Worm (Caenorhabditis elegans): Measurements from ENCODE around the gene str-254.

Gene str-254

DNA sequence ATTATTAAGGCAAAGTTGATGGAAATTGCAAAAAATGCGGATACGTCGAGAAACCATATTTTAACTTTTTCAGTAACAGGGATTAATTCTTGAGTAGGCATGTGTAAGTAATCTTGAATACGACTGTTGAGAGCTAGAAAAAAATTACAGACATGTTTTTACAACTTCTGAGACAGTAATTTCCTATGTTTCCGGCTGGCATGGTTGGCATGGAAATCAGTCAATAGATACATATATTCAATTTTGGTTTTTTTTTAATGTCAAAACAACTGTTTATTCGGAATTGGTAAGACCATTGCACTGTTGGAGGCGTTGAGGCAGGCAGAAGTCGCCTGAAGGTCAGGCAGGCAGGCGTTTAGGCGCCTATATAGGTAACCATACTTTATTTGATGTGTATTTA, at the start of gene str-254:
str-254 (minus strand) TSS at position 101 of the 400 bp plus-strand sequence.
- TF ChIP-seq sea-1 (GFP tag; conservative IDR thresholded peaks at IDR 0.05) (no peak), hnd-1 (tag; optimal IDR thresholded peaks at IDR 0.05) (no peak), tra-4 (tag; optimal IDR thresholded peaks at IDR 0.05) (no peak)

DNA sequence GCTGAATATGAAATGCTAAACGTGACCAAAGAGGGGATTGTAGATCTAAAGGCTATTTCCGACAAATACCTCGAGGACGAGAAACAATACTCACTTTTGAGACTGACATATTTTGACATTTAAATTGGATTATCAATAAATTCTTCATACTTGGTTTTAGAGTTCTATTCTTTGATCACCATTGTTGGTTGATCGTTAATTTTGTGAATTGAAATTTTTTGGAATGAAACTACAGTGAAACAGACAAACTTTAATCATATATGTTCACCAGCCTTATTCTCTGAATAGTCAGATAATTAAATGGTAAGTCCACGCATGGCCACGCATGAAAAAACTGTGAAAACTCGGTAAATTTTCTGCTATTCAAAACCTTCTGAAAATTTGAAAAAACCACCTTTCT, 49.3 kb upstream of the str-254 start, which contains the start of gene F11A5.18:
F11A5.18 (plus strand) TSS at position 301 of the 400 bp plus-strand sequence.
- TF ChIP-seq tbx-11 (GFP tag; IDR thresholded peaks at IDR 0.05) = no peak
- TF ChIP-seq ama-1 (optimal IDR thresholded peaks at IDR 0.05) = no peak
- TF ChIP-seq hmbx-1 (tag; optimal IDR thresholded peaks at IDR 0.05) = no peak
- no peak for TF ChIP-seq sea-1 (GFP tag; conservative IDR thresholded peaks at IDR 0.05)

DNA sequence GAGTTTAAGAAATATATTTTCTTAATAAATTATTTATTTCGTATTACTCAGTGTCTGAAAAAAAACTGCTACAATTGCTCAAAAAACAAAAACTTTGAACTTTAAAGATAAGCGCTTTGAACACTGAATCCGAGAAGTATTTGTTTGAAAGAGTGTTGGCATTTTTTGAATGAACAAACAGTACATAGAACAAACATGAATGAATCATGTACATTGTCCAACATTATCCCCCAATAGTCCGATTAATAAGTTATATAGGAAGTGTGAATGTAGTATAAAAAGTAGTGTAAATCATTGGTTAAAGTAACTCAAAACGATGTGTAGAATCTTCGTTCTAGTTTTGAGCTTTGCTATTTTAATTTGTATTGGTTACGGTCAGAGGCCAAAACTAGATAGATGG, 48.5 kb upstream of the str-254 start, which contains the start of gene F11A5.17:
F11A5.17 (plus strand) TSS at position 301 of the 400 bp plus-strand sequence.
- TF ChIP-seq flt-1 (GFP tag; IDR thresholded peaks at IDR 0.05) = no peak
- no peak for TF ChIP-seq scrt-1 (GFP tag; IDR thresholded peaks at IDR 0.05)
- no peak for TF ChIP-seq hmg-4 (GFP tag; optimal IDR thresholded peaks at IDR 0.05)

ce11 chrV:16198016-16198415, 44.7 kb upstream of the str-254 start, which contains the start of gene F11A5.5:
TSS of gene F11A5.5 (plus strand) at chrV:16198316.
- no peak for TF ChIP-seq pes-1 (GFP tag; IDR thresholded peaks at IDR 0.05)
- no peak for TF ChIP-seq scrt-1 (GFP tag; IDR thresholded peaks at IDR 0.05)
- TF ChIP-seq hmg-4 (GFP tag; optimal IDR thresholded peaks at IDR 0.05) = no peak
- no peak for TF ChIP-seq ceh-36 (tag; optimal IDR thresholded peaks at IDR 0.05)
- no peak for TF ChIP-seq sea-1 (GFP tag; conservative IDR thresholded peaks at IDR 0.05)
- no peak for TF ChIP-seq hmbx-1 (tag; optimal IDR thresholded peaks at IDR 0.05)
- no peak for TF ChIP-seq tbx-37 (GFP tag; conservative IDR thresholded peaks at IDR 0.05)
- TF ChIP-seq ets-7 (tag; optimal IDR thresholded peaks at IDR 0.05) = no peak
- no peak for TF ChIP-seq ama-1 (optimal IDR thresholded peaks at IDR 0.05)

- TF ChIP-seq flt-1 (GFP tag; IDR thresholded peaks at IDR 0.05) (no peak), tra-4 (tag; optimal IDR thresholded peaks at IDR 0.05) (no peak), ets-7 (tag; optimal IDR thresholded peaks at IDR 0.05) (no peak), ceh-36 (tag; optimal IDR thresholded peaks at IDR 0.05) (no peak), aly-1 (tag; optimal IDR thresholded peaks at IDR 0.05) (no peak)
Observed at ce11 chrV:16195379-16195778, 42.1 kb upstream of the str-254 start, which contains the start of gene rabr-3. TSS of gene rabr-3 (plus strand) at chrV:16195679.

DNA sequence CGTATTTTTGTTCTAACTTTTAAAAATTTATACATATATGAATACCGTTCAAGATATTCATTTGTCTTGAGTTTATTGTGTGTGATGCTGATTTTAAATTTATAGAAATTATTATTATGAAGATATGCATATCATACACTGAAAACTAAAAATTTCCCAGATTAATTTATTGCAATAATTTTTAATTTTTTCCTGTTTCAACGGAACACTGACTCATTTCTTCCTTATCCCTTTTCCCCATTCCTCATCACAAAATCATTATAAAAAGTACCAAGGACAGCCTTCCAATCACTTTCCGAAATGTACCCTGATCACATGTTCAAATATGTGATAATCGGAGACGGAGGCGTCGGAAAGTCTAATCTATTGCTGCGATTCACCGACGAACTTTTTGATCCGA, 41.4 kb upstream of the str-254 start, which contains the start of gene rabr-4:
rabr-4 (plus strand) TSS at position 301 of the 400 bp plus-strand sequence.
- no peak for TF ChIP-seq flt-1 (GFP tag; IDR thresholded peaks at IDR 0.05)
- TF ChIP-seq scrt-1 (GFP tag; IDR thresholded peaks at IDR 0.05) = no peak
- no peak for TF ChIP-seq aly-1 (tag; optimal IDR thresholded peaks at IDR 0.05)
- TF ChIP-seq ets-7 (tag; optimal IDR thresholded peaks at IDR 0.05) = no peak
- TF ChIP-seq tbx-37 (GFP tag; conservative IDR thresholded peaks at IDR 0.05) = no peak
- TF ChIP-seq sea-1 (GFP tag; conservative IDR thresholded peaks at IDR 0.05) = no peak
- no peak for TF ChIP-seq ceh-13 (GFP tag; optimal IDR thresholded peaks at IDR 0.05)
- TF ChIP-seq hmbx-1 (tag; optimal IDR thresholded peaks at IDR 0.05) = no peak
- no peak for TF ChIP-seq pes-1 (GFP tag; IDR thresholded peaks at IDR 0.05)
- no peak for TF ChIP-seq B0310.2 (tag; optimal IDR thresholded peaks at IDR 0.05)
- TF ChIP-seq ceh-36 (tag; optimal IDR thresholded peaks at IDR 0.05) = no peak
- TF ChIP-seq tra-4 (tag; optimal IDR thresholded peaks at IDR 0.05) = no peak
- TF ChIP-seq F13C5.2 (tag; optimal IDR thresholded peaks at IDR 0.05) = no peak
- no peak for TF ChIP-seq hnd-1 (tag; optimal IDR thresholded peaks at IDR 0.05)

- TF ChIP-seq tbx-11 (GFP tag; IDR thresholded peaks at IDR 0.05) (no peak), flt-1 (GFP tag; IDR thresholded peaks at IDR 0.05) (no peak), ceh-36 (tag; optimal IDR thresholded peaks at IDR 0.05) (no peak), ceh-13 (GFP tag; optimal IDR thresholded peaks at IDR 0.05) (no peak), tbx-37 (GFP tag; conservative IDR thresholded peaks at IDR 0.05) (no peak), aly-1 (tag; optimal IDR thresholded peaks at IDR 0.05) (no peak), ama-1 (optimal IDR thresholded peaks at IDR 0.05) (no peak), sea-1 (GFP tag; conservative IDR thresholded peaks at IDR 0.05) (no peak)
Observed at ce11 chrV:16192114-16192513, 38.8 kb upstream of the str-254 start, which contains the start of gene srh-279. TSS of gene srh-279 (plus strand) at chrV:16192414.

- TF ChIP-seq sea-1 (GFP tag; conservative IDR thresholded peaks at IDR 0.05) (no peak), ets-7 (tag; optimal IDR thresholded peaks at IDR 0.05) (no peak), hmbx-1 (tag; optimal IDR thresholded peaks at IDR 0.05) (no peak), tbx-37 (GFP tag; conservative IDR thresholded peaks at IDR 0.05) (no peak), tbx-11 (GFP tag; IDR thresholded peaks at IDR 0.05) (no peak)
Observed at ce11 chrV:16190485-16190884, 37.2 kb upstream of the str-254 start, which contains the start of gene srh-281. TSS of gene srh-281 (plus strand) at chrV:16190785.

DNA sequence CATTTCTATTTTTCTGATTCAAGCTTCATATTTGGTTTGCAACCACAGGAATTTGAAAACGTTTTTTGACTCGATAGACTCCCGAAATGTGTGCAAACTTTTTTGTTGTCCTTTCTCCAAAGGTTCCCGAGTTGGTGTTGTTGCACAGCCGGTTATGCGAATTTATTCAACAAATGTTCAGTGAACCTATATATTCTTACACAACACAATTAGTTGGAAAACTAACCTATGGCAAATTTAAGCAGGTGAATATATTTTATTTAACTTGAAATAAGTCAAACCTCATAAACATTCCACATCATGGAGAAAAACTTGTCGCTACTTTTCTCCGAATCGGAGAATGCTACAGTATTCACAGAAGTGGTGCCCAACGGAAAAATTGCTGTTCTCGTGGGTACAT, 30.1 kb upstream of the str-254 start, which contains the start of gene srz-14:
srz-14 (plus strand) TSS at position 301 of the 400 bp plus-strand sequence.
- TF ChIP-seq hmg-4 (GFP tag; optimal IDR thresholded peaks at IDR 0.05) (no peak), B0310.2 (tag; optimal IDR thresholded peaks at IDR 0.05) (no peak), sea-1 (GFP tag; conservative IDR thresholded peaks at IDR 0.05) (no peak), ama-1 (optimal IDR thresholded peaks at IDR 0.05) (no peak), F13C5.2 (tag; optimal IDR thresholded peaks at IDR 0.05) (no peak), tbx-37 (GFP tag; conservative IDR thresholded peaks at IDR 0.05) (no peak), hnd-1 (tag; optimal IDR thresholded peaks at IDR 0.05) (no peak), hmbx-1 (tag; optimal IDR thresholded peaks at IDR 0.05) (no peak), tbx-11 (GFP tag; IDR thresholded peaks at IDR 0.05) (no peak), ets-7 (tag; optimal IDR thresholded peaks at IDR 0.05) (no peak), tra-4 (tag; optimal IDR thresholded peaks at IDR 0.05) (no peak), ceh-13 (GFP tag; optimal IDR thresholded peaks at IDR 0.05) (no peak), flt-1 (GFP tag; IDR thresholded peaks at IDR 0.05) (no peak), ceh-36 (tag; optimal IDR thresholded peaks at IDR 0.05) (no peak), scrt-1 (GFP tag; IDR thresholded peaks at IDR 0.05) (no peak), aly-1 (tag; optimal IDR thresholded peaks at IDR 0.05) (no peak), pes-1 (GFP tag; IDR thresholded peaks at IDR 0.05) (no peak)

Measured in whole organism, early embryonic.